Worm (Caenorhabditis elegans): ENCODE data around the gene dld-1.

- TF ChIP-seq nhr-11 (tag; optimal IDR thresholded peaks at IDR 0.05) (no peak), C16A3.4 (tag; optimal IDR thresholded peaks at IDR 0.05) (no peak), jun-1 (tag; optimal IDR thresholded peaks at IDR 0.05) (no peak), ama-1 (optimal IDR thresholded peaks at IDR 0.05) (no peak), nhr-71 (tag; optimal IDR thresholded peaks at IDR 0.05) (no peak), nhr-85 (tag) (no peak), sox-4 (tag; optimal IDR thresholded peaks at IDR 0.05) (no peak), ces-1 (GFP tag; optimal IDR thresholded peaks at IDR 0.05) (no peak)
Observed at ce11 chrIV:14423194-14423593, 41.1 kb upstream of the dld-1 start, which contains the start of gene F55B11.2.

Measured in whole organism, L1 larva.